Fruit fly (Drosophila melanogaster) whole organism, embryonic: ENCODE data around the gene HINT1.
A peak's percentile ranks its signal among the peaks of the same experiment; 100 is the strongest.

Source experiments
- Abd-B ChIP-seq: fragments of 200-800 bp; sonication (Bioruptor generic); optimal IDR thresholded peaks from 2 replicates; lab custom pipeline; 2018; ENCODE audit warnings: missing biosample characterization, mild to moderate bottlenecking, missing genetic modification characterization, moderate library complexity
- Ada2b ChIP-seq: fragments of 200-800 bp; sonication (Bioruptor generic); IDR thresholded peaks from 2 replicates; pipeline ENCODE4 v1.3.6; 2022; ENCODE audit warnings: missing biosample characterization, missing genetic modification characterization
- BEAF-32 ChIP-seq: fragments of 200-800 bp; sonication (Bioruptor generic); optimal IDR thresholded peaks from 3 replicates; lab custom pipeline; 2017; ENCODE audit warnings: missing biosample characterization, missing genetic modification characterization, mild to moderate bottlenecking, moderate library complexity, missing genetic modification reagents
- Bgb ChIP-seq: fragments of 200-800 bp; sonication (Bioruptor generic); IDR thresholded peaks from 2 replicates; pipeline ENCODE4 v1.3.6; 2022; ENCODE audit warnings: missing biosample characterization, missing genetic modification characterization; ENCODE audit not compliant: partially characterized antibody
- BtbVII ChIP-seq: fragments of 200-800 bp; sonication (Bioruptor generic); optimal IDR thresholded peaks from 3 replicates; lab custom pipeline; 2017; ENCODE audit warnings: missing biosample characterization, mild to moderate bottlenecking, missing genetic modification characterization
- Bteb2 ChIP-seq: fragments of 200-800 bp; sonication (Bioruptor generic); optimal IDR thresholded peaks from 2 replicates; lab custom pipeline; 2016; ENCODE audit warnings: missing biosample characterization, missing genetic modification characterization
- CG12744 ChIP-seq: fragments of 200-800 bp; sonication (Bioruptor generic); optimal IDR thresholded peaks from 2 replicates; lab custom pipeline; 2016; ENCODE audit warnings: missing biosample characterization, missing genetic modification characterization
- CG13424 ChIP-seq: fragments of 200-800 bp; sonication (Bioruptor generic); optimal IDR thresholded peaks from 2 replicates; lab custom pipeline; 2019; ENCODE audit warnings: missing biosample characterization, mild to moderate bottlenecking, missing genetic modification characterization, moderate library complexity
- CG14050 ChIP-seq: fragments of 200-800 bp; sonication (Bioruptor generic); IDR thresholded peaks from 3 replicates; pipeline ENCODE4 v1.3.6; 2022; ENCODE audit warnings: missing biosample characterization, missing genetic modification characterization
- CG1529 ChIP-seq: fragments of 200-800 bp; sonication (Bioruptor generic); optimal IDR thresholded peaks from 3 replicates; lab custom pipeline; 2018; ENCODE audit warnings: missing biosample characterization, missing genetic modification characterization
- CG1832 ChIP-seq: fragments of 200-800 bp; sonication (Bioruptor generic); optimal IDR thresholded peaks from 2 replicates; lab custom pipeline; 2017; ENCODE audit warnings: missing biosample characterization, mild to moderate bottlenecking, missing genetic modification characterization, inconsistent platforms
- CG18619 ChIP-seq: fragments of 200-800 bp; sonication (Bioruptor generic); optimal IDR thresholded peaks from 3 replicates; lab custom pipeline; 2017; ENCODE audit warnings: missing biosample characterization, mild to moderate bottlenecking, missing genetic modification characterization
- CG2875 ChIP-seq: fragments of 200-800 bp; sonication (Bioruptor generic); optimal IDR thresholded peaks from 2 replicates; lab custom pipeline; 2017; ENCODE audit warnings: missing biosample characterization, mild to moderate bottlenecking, missing genetic modification characterization, missing genetic modification reagents
- CG34422 ChIP-seq: fragments of 200-800 bp; sonication (Bioruptor generic); IDR thresholded peaks from 3 replicates; pipeline ENCODE4 v1.3.6; 2022; ENCODE audit warnings: missing biosample characterization, missing genetic modification characterization
- CG4820 ChIP-seq: fragments of 200-800 bp; sonication (Bioruptor generic); optimal IDR thresholded peaks from 3 replicates; lab custom pipeline; 2016; ENCODE audit warnings: missing biosample characterization, missing genetic modification characterization
- CG7786 ChIP-seq: fragments of 200-800 bp; sonication (Bioruptor generic); optimal IDR thresholded peaks from 2 replicates; lab custom pipeline; 2016; ENCODE audit warnings: missing biosample characterization, missing genetic modification characterization
- CG8089 ChIP-seq: fragments of 200-800 bp; sonication (Bioruptor generic); optimal IDR thresholded peaks from 3 replicates; lab custom pipeline; 2016; ENCODE audit warnings: missing biosample characterization, missing genetic modification characterization
- CG8478 ChIP-seq: fragments of >200 bp; optimal IDR thresholded peaks from 2 replicates; lab custom pipeline; 2018
- CG8924 ChIP-seq: fragments of 200-800 bp; optimal IDR thresholded peaks from 3 replicates; lab custom pipeline; 2019; ENCODE audit warnings: missing biosample characterization, mild to moderate bottlenecking, missing genetic modification characterization, moderate library complexity
- Eip74EF ChIP-seq, 2 experiments: fragments of 200-800 bp in 1 of 2; fragments of >200 bp in 1 of 2; sonication (Bioruptor generic) in 1 of 2; optimal IDR thresholded peaks; 2 replicates each; lab custom pipeline; 2017 to 2019; ENCODE audit warnings: missing biosample characterization in 2 of 2, missing genetic modification characterization in 2 of 2, mild to moderate bottlenecking in 1 of 2, moderate library complexity in 1 of 2
- Ets97D ChIP-seq: fragments of 200-800 bp; sonication (Bioruptor generic); optimal IDR thresholded peaks from 3 replicates; lab custom pipeline; 2016; ENCODE audit warnings: missing biosample characterization, missing genetic modification characterization
- Jarid2 ChIP-seq: fragments of 200-800 bp; sonication (Bioruptor generic); optimal IDR thresholded peaks from 3 replicates; lab custom pipeline; 2017; ENCODE audit warnings: mild to moderate bottlenecking, missing biosample characterization, missing genetic modification reagents, missing genetic modification characterization
- Sox102F ChIP-seq: fragments of 200-800 bp; sonication (Bioruptor generic); optimal IDR thresholded peaks from 2 replicates; lab custom pipeline; 2018; ENCODE audit warnings: missing biosample characterization, mild to moderate bottlenecking, missing genetic modification characterization, moderate library complexity
- YL-1 ChIP-seq: fragments of 200-800 bp; sonication (Bioruptor generic); optimal IDR thresholded peaks from 3 replicates; lab custom pipeline; 2017; ENCODE audit warnings: missing biosample characterization, mild to moderate bottlenecking, missing genetic modification characterization
- al ChIP-seq: fragments of 200-800 bp; sonication (Bioruptor generic); IDR thresholded peaks from 2 replicates; pipeline ENCODE4 v1.3.6; 2022; ENCODE audit warnings: missing biosample characterization, missing genetic modification characterization
- cg ChIP-seq: fragments of 200-800 bp; sonication (Bioruptor generic); optimal IDR thresholded peaks from 3 replicates; lab custom pipeline; 2019; ENCODE audit warnings: missing biosample characterization, mild to moderate bottlenecking, missing genetic modification characterization, moderate library complexity
- chinmo ChIP-seq: fragments of 200-800 bp; sonication (Bioruptor generic); IDR thresholded peaks from 4 replicates; pipeline ENCODE4 v1.3.6; 2022; ENCODE audit warnings: missing biosample characterization, missing genetic modification characterization; ENCODE audit not compliant: partially characterized antibody
- dan ChIP-seq: fragments of 200-800 bp; sonication (Bioruptor generic); IDR thresholded peaks from 2 replicates; pipeline ENCODE4 v1.3.6; 2022; ENCODE audit warnings: missing biosample characterization, missing genetic modification characterization
- exex ChIP-seq: fragments of 200-800 bp; sonication (Bioruptor generic); optimal IDR thresholded peaks from 4 replicates; lab custom pipeline; 2018; ENCODE audit warnings: missing biosample characterization, mild to moderate bottlenecking, missing genetic modification characterization, moderate library complexity
- fd3F ChIP-seq: fragments of 200-800 bp; sonication (Bioruptor generic); optimal IDR thresholded peaks from 2 replicates; lab custom pipeline; 2018; ENCODE audit warnings: missing biosample characterization, mild to moderate bottlenecking, missing genetic modification characterization, moderate library complexity
- gfzf ChIP-seq: fragments of 200-800 bp; sonication (Bioruptor generic); optimal IDR thresholded peaks from 2 replicates; lab custom pipeline; 2016; ENCODE audit warnings: missing biosample characterization, mild to moderate bottlenecking, missing genetic modification characterization, moderate library complexity
- hb ChIP-seq: fragments of 200-800 bp; sonication (Bioruptor generic); IDR thresholded peaks from 3 replicates; pipeline ENCODE4 v1.3.6; 2022; ENCODE audit warnings: missing biosample characterization, missing genetic modification characterization; ENCODE audit not compliant: partially characterized antibody
- jumu ChIP-seq: fragments of 200-800 bp; sonication (Bioruptor generic); optimal IDR thresholded peaks from 3 replicates; lab custom pipeline; 2016; ENCODE audit warnings: missing biosample characterization, missing genetic modification characterization
- kah ChIP-seq: fragments of 200-800 bp; sonication (Bioruptor generic); optimal IDR thresholded peaks from 2 replicates; lab custom pipeline; 2018; ENCODE audit warnings: missing biosample characterization, mild to moderate bottlenecking, missing genetic modification characterization
- ken ChIP-seq: fragments of 200-800 bp; sonication (Bioruptor generic); IDR thresholded peaks from 3 replicates; pipeline ENCODE4 v1.3.6; 2022; ENCODE audit warnings: missing biosample characterization, missing genetic modification characterization
- lola ChIP-seq, 3 experiments: fragments of >200 bp in 2 of 3; fragments of 200-800 bp in 1 of 3; sonication (Bioruptor generic) in 1 of 3; optimal IDR thresholded peaks; 2 replicates each; lab custom pipeline; 2017 to 2019; ENCODE audit warnings: missing biosample characterization in 3 of 3, missing genetic modification characterization in 3 of 3, mild to moderate bottlenecking in 1 of 3, moderate library complexity in 1 of 3
- oc ChIP-seq: fragments of 200-800 bp; sonication (Bioruptor generic); optimal IDR thresholded peaks from 2 replicates; lab custom pipeline; 2018; ENCODE audit warnings: missing biosample characterization, mild to moderate bottlenecking, missing genetic modification characterization, moderate library complexity
- p53 ChIP-seq: fragments of 200-800 bp; sonication (Bioruptor generic); optimal IDR thresholded peaks from 2 replicates; lab custom pipeline; 2016; ENCODE audit warnings: missing biosample characterization, missing genetic modification characterization
- pho ChIP-seq: fragments of 200-800 bp; sonication (Bioruptor generic); optimal IDR thresholded peaks from 2 replicates; lab custom pipeline; 2016; ENCODE audit warnings: missing biosample characterization, missing genetic modification characterization
- phol ChIP-seq: fragments of 200-800 bp; sonication (Bioruptor generic); optimal IDR thresholded peaks from 3 replicates; lab custom pipeline; 2018; ENCODE audit warnings: missing biosample characterization, mild to moderate bottlenecking, missing genetic modification characterization, moderate library complexity
- pros ChIP-seq: fragments of 200-800 bp; sonication (Bioruptor generic); optimal IDR thresholded peaks from 3 replicates; lab custom pipeline; 2019; ENCODE audit warnings: missing biosample characterization, mild to moderate bottlenecking, missing genetic modification characterization, moderate library complexity
- schlank ChIP-seq: fragments of 200-800 bp; sonication (Bioruptor generic); optimal IDR thresholded peaks from 2 replicates; lab custom pipeline; 2018; ENCODE audit warnings: missing biosample characterization, mild to moderate bottlenecking, missing genetic modification characterization
- sisA ChIP-seq: fragments of 200-800 bp; sonication (Bioruptor generic); IDR thresholded peaks from 2 replicates; pipeline ENCODE4 v1.3.6; 2022; ENCODE audit warnings: missing biosample characterization, missing genetic modification characterization
- sna ChIP-seq: fragments of 200-800 bp; sonication (Bioruptor generic); IDR thresholded peaks from 2 replicates; pipeline ENCODE4 v1.3.6; 2022; ENCODE audit warnings: missing biosample characterization, missing genetic modification characterization; ENCODE audit not compliant: partially characterized antibody
- sug ChIP-seq: fragments of 200-800 bp; optimal IDR thresholded peaks from 2 replicates; lab custom pipeline; 2019; ENCODE audit warnings: missing biosample characterization, mild to moderate bottlenecking, missing genetic modification characterization, moderate library complexity
- toy ChIP-seq: fragments of 200-800 bp; sonication (Bioruptor generic); IDR thresholded peaks from 2 replicates; pipeline ENCODE4 v1.3.6; 2022; ENCODE audit warnings: missing biosample characterization, missing genetic modification characterization
- ttk ChIP-seq: fragments of 200-800 bp; sonication (Bioruptor generic); IDR thresholded peaks from 2 replicates; pipeline ENCODE4 v2.1.2; 2022; ENCODE audit warnings: missing biosample characterization, missing genetic modification characterization
- tup ChIP-seq: fragments of 200-800 bp; sonication (Bioruptor generic); optimal IDR thresholded peaks from 2 replicates; lab custom pipeline; 2016; ENCODE audit warnings: missing biosample characterization, mild to moderate bottlenecking, missing genetic modification characterization, moderate library complexity
- unpg ChIP-seq: fragments of 200-800 bp; sonication (Bioruptor generic); optimal IDR thresholded peaks from 3 replicates; lab custom pipeline; 2018; ENCODE audit warnings: missing biosample characterization, mild to moderate bottlenecking, missing genetic modification characterization, moderate library complexity

Gene HINT1

dm6 chr2L:2731370-2732138 is 38.4 kb upstream of the HINT1 start (continued):
- peak; percentile 35 for TF ChIP-seq sug (tag; lab: Kevin White, UChicago)
- TF ChIP-seq Bteb2 (GFP tag; lab: Kevin White, UChicago) = no peak
- TF ChIP-seq tup = no peak
- no peak for TF ChIP-seq Jarid2 (GFP tag; lab: Kevin White, UChicago)
- no peak for TF ChIP-seq ttk (GFP tag; lab: Robert Waterston, UW)
- no peak for TF ChIP-seq CG8478 (lab: Kevin White, UChicago)
- TF ChIP-seq CG1832 (GFP tag; lab: Kevin White, UChicago) = no peak
- TF ChIP-seq phol (tag; lab: Kevin White, UChicago) = peak; percentile 39
- peak; percentile 40 for TF ChIP-seq Sox102F
- TF ChIP-seq Ada2b (GFP tag; lab: Robert Waterston, UW) = no peak
- TF ChIP-seq sna (GFP tag; lab: Robert Waterston, UW) = no peak
- no peak for TF ChIP-seq gfzf (GFP tag; lab: Kevin White, UChicago)
- TF ChIP-seq Abd-B = peak; percentile 7
- no peak for TF ChIP-seq Ets97D (GFP tag; lab: Kevin White, UChicago)
- peak; percentile 29 for TF ChIP-seq unpg (GFP tag; lab: Kevin White, UChicago)
- no peak for TF ChIP-seq YL-1 (GFP tag; lab: Kevin White, UChicago)
- no peak for TF ChIP-seq CG4820 (GFP tag; lab: Kevin White, UChicago)
- TF ChIP-seq dan (GFP tag; lab: Robert Waterston, UW) = no peak
- TF ChIP-seq CG8089 (GFP tag; lab: Kevin White, UChicago) = no peak
- TF ChIP-seq BEAF-32 (GFP tag; lab: Kevin White, UChicago) = no peak
- no peak for TF ChIP-seq p53
- TF ChIP-seq al (GFP tag; lab: Robert Waterston, UW) = no peak
- TF ChIP-seq BtbVII = no peak
- TF ChIP-seq hb = no peak
- peak; percentile 0 for TF ChIP-seq CG8924
- TF ChIP-seq pros (GFP tag; lab: Kevin White, UChicago) = no peak
- no peak for TF ChIP-seq CG1529
- TF ChIP-seq cg (GFP tag; lab: Kevin White, UChicago) = peak; percentile 3
- TF ChIP-seq lola (GFP tag; optimal IDR thresholded peaks at IDR 0.05; lab: Kevin White, UChicago) = no peak
- TF ChIP-seq CG7786 (GFP tag; lab: Kevin White, UChicago) = no peak
- no peak for TF ChIP-seq toy (GFP tag; lab: Robert Waterston, UW)
- TF ChIP-seq CG14050 (GFP tag; lab: Robert Waterston, UW) = no peak
- no peak for TF ChIP-seq kah (GFP tag; lab: Kevin White, UChicago)
- TF ChIP-seq jumu (GFP tag; lab: Kevin White, UChicago) = no peak
- no peak for TF ChIP-seq Bgb (GFP tag; lab: Robert Waterston, UW)
- no peak for TF ChIP-seq CG12744 (GFP tag; lab: Kevin White, UChicago)
- TF ChIP-seq chinmo (GFP tag; lab: Robert Waterston, UW) = 0 out of 4 replicates have a peak, but pooled peaks have one; percentile 68
- TF ChIP-seq CG2875 (GFP tag; lab: Kevin White, UChicago) = no peak
- TF ChIP-seq schlank (tag; lab: Kevin White, UChicago) = no peak
- no peak for TF ChIP-seq pho
- TF ChIP-seq CG18619 (GFP tag; lab: Kevin White, UChicago) = peak; percentile 9
- 0 out of 3 replicates have a peak, but pooled peaks have one; percentile 40 for TF ChIP-seq CG34422 (GFP tag; lab: Robert Waterston, UW)
- TF ChIP-seq Eip74EF (GFP tag; optimal IDR thresholded peaks at IDR 0.05; lab: Kevin White, UChicago) = peak in 1 of 2 experiments; percentile 31
- TF ChIP-seq CG13424 (tag; lab: Kevin White, UChicago) = peak; percentile 21
- TF ChIP-seq ken (GFP tag; lab: Robert Waterston, UW) = no peak
- TF ChIP-seq fd3F (GFP tag; lab: Kevin White, UChicago) = peak; percentile 0
- TF ChIP-seq oc (tag; lab: Kevin White, UChicago) = no peak
- TF ChIP-seq exex (tag; lab: Kevin White, UChicago) = no peak
- TF ChIP-seq sisA (GFP tag; lab: Robert Waterston, UW) = peak; percentile 38; the same call in 1 of the 2 replicates
